Fruit fly (Drosophila melanogaster) whole organism, prepupa: ENCODE measurements around the gene Tip60.

Experiments used
- Blimp-1 ChIP-seq: fragments of 200-800 bp; sonication (Bioruptor generic); optimal IDR thresholded peaks from 3 replicates; lab custom pipeline; 2017; ENCODE audit warnings: missing biosample characterization, missing genetic modification characterization, mild to moderate bottlenecking, moderate library complexity, missing genetic modification reagents
- CG10631 ChIP-seq: fragments of 200-800 bp; sonication (Bioruptor generic); optimal IDR thresholded peaks from 2 replicates; lab custom pipeline; 2016; ENCODE audit warnings: missing biosample characterization, missing genetic modification characterization
- CG11294 ChIP-seq: fragments of 200-800 bp; sonication (Bioruptor generic); IDR thresholded peaks from 2 replicates; pipeline ENCODE4 v1.3.6; 2022; ENCODE audit warnings: missing biosample characterization, missing genetic modification characterization
- CG15336 ChIP-seq: fragments of 200-800 bp; sonication (Bioruptor generic); IDR thresholded peaks from 2 replicates; pipeline ENCODE4 v1.3.6; 2022; ENCODE audit warnings: missing biosample characterization, missing genetic modification characterization
- CG1621 ChIP-seq: fragments of 200-800 bp; sonication (Bioruptor generic); optimal IDR thresholded peaks from 3 replicates; lab custom pipeline; 2018; ENCODE audit warnings: missing biosample characterization, mild to moderate bottlenecking, missing genetic modification characterization
- CG3032 ChIP-seq: fragments of 200-800 bp; optimal IDR thresholded peaks from 2 replicates; lab custom pipeline; 2019; ENCODE audit warnings: missing biosample characterization, mild to moderate bottlenecking, missing genetic modification characterization, moderate library complexity
- CG31627 ChIP-seq: fragments of 200-800 bp; sonication (Bioruptor generic); optimal IDR thresholded peaks from 3 replicates; lab custom pipeline; 2016; ENCODE audit warnings: missing biosample characterization, missing genetic modification characterization
- CG32006 ChIP-seq: fragments of 200-800 bp; sonication (Bioruptor generic); optimal IDR thresholded peaks from 3 replicates; lab custom pipeline; 2017; ENCODE audit warnings: missing biosample characterization, mild to moderate bottlenecking, missing genetic modification characterization
- CG34406 ChIP-seq: fragments of 200-800 bp; sonication (Bioruptor generic); optimal IDR thresholded peaks from 3 replicates; lab custom pipeline; 2016; ENCODE audit warnings: missing biosample characterization, missing genetic modification characterization
- CG3919 ChIP-seq: fragments of 200-800 bp; sonication (Bioruptor generic); optimal IDR thresholded peaks from 3 replicates; lab custom pipeline; 2016; ENCODE audit warnings: missing biosample characterization, missing genetic modification characterization
- CG4318 ChIP-seq: fragments of 200-800 bp; sonication (Bioruptor generic); optimal IDR thresholded peaks from 3 replicates; lab custom pipeline; 2017; ENCODE audit warnings: missing biosample characterization, mild to moderate bottlenecking, missing genetic modification characterization
- CG6163 ChIP-seq: fragments of 200-800 bp; sonication (Bioruptor generic); IDR thresholded peaks from 3 replicates; pipeline ENCODE4 v1.3.6; 2022; ENCODE audit warnings: missing biosample characterization, missing genetic modification characterization
- CG6276 ChIP-seq: fragments of 200-800 bp; sonication (Bioruptor generic); optimal IDR thresholded peaks from 2 replicates; lab custom pipeline; 2017; ENCODE audit warnings: missing biosample characterization, mild to moderate bottlenecking, missing genetic modification characterization
- CG6792 ChIP-seq: fragments of 200-800 bp; sonication (Bioruptor generic); optimal IDR thresholded peaks from 3 replicates; lab custom pipeline; 2016; ENCODE audit warnings: missing biosample characterization, missing genetic modification characterization
- CG6808 ChIP-seq: fragments of 200-800 bp; sonication (Bioruptor generic); optimal IDR thresholded peaks from 3 replicates; lab custom pipeline; 2017; ENCODE audit warnings: missing biosample characterization, missing genetic modification characterization, mild to moderate bottlenecking, moderate library complexity, missing genetic modification reagents
- CG6854 ChIP-seq: fragments of 200-800 bp; sonication (Bioruptor generic); optimal IDR thresholded peaks from 2 replicates; lab custom pipeline; 2017; ENCODE audit warnings: missing biosample characterization, mild to moderate bottlenecking, missing genetic modification characterization
- CG8119 ChIP-seq: fragments of 200-800 bp; sonication (Bioruptor generic); IDR thresholded peaks from 3 replicates; pipeline ENCODE4 v1.3.6; 2022; ENCODE audit warnings: missing biosample characterization, missing genetic modification characterization
- CG8319 ChIP-seq: fragments of 200-800 bp; sonication (Bioruptor generic); optimal IDR thresholded peaks from 3 replicates; lab custom pipeline; 2016; ENCODE audit warnings: missing biosample characterization, missing genetic modification characterization
- CG9139 ChIP-seq: fragments of 200-800 bp; sonication (Bioruptor generic); optimal IDR thresholded peaks from 3 replicates; lab custom pipeline; 2017; ENCODE audit warnings: missing biosample characterization, mild to moderate bottlenecking, missing genetic modification characterization
- Eip78C ChIP-seq: fragments of 200-800 bp; sonication (Bioruptor generic); peaks from one replicate; lab custom pipeline; 2016; ENCODE audit warnings: missing biosample characterization, missing genetic modification characterization
- Ets21C ChIP-seq: fragments of 200-800 bp; sonication (Bioruptor generic); optimal IDR thresholded peaks from 3 replicates; lab custom pipeline; 2016; ENCODE audit warnings: missing biosample characterization, missing genetic modification characterization
- Ets96B ChIP-seq: fragments of 200-800 bp; optimal IDR thresholded peaks from 2 replicates; lab custom pipeline; 2019; ENCODE audit warnings: missing biosample characterization, mild to moderate bottlenecking, missing genetic modification characterization, moderate library complexity
- Gug ChIP-seq: fragments of 200-800 bp; sonication (Bioruptor generic); IDR thresholded peaks from 2 replicates; pipeline ENCODE4 v1.3.6; 2022; ENCODE audit warnings: missing biosample characterization, missing genetic modification characterization
- Hr38 ChIP-seq: sonication (Bioruptor generic); optimal IDR thresholded peaks from 2 replicates; lab custom pipeline; 2016; ENCODE audit warnings: missing biosample characterization, missing genetic modification characterization
- Hr39 ChIP-seq: fragments of 200-800 bp; sonication (Bioruptor generic); optimal IDR thresholded peaks from 2 replicates; lab custom pipeline; 2016; ENCODE audit warnings: missing biosample characterization, missing genetic modification characterization
- Hr4 ChIP-seq: fragments of 200-800 bp; sonication (Bioruptor generic); optimal IDR thresholded peaks from 3 replicates; lab custom pipeline; 2016; ENCODE audit warnings: missing biosample characterization, missing genetic modification characterization
- Met ChIP-seq: fragments of 200-800 bp; sonication (Bioruptor generic); optimal IDR thresholded peaks from 3 replicates; lab custom pipeline; 2016; ENCODE audit warnings: missing biosample characterization, missing genetic modification characterization
- OdsH ChIP-seq: fragments of 200-800 bp; sonication (Bioruptor generic); optimal IDR thresholded peaks from 3 replicates; lab custom pipeline; 2016; ENCODE audit warnings: missing biosample characterization, missing genetic modification characterization
- Sox102F ChIP-seq: fragments of 200-800 bp; sonication (Bioruptor generic); optimal IDR thresholded peaks from 2 replicates; lab custom pipeline; 2016; ENCODE audit warnings: missing biosample characterization, mild to moderate bottlenecking, missing genetic modification characterization
- Sox15 ChIP-seq: fragments of 200-800 bp; sonication (Bioruptor generic); optimal IDR thresholded peaks from 3 replicates; lab custom pipeline; 2016; ENCODE audit warnings: missing biosample characterization, missing genetic modification characterization
- achi ChIP-seq: fragments of 200-800 bp; sonication (Bioruptor generic); optimal IDR thresholded peaks from 3 replicates; lab custom pipeline; 2016; ENCODE audit warnings: missing biosample characterization, missing genetic modification characterization
- acj6 ChIP-seq: fragments of 200-800 bp; sonication (Bioruptor generic); optimal IDR thresholded peaks from 3 replicates; lab custom pipeline; 2016; ENCODE audit warnings: missing biosample characterization, missing genetic modification characterization
- cyc ChIP-seq: fragments of 200-800 bp; sonication (Bioruptor generic); optimal IDR thresholded peaks from 3 replicates; lab custom pipeline; 2016; ENCODE audit warnings: missing biosample characterization, missing genetic modification characterization
- dac ChIP-seq: fragments of 200-800 bp; sonication (Bioruptor generic); optimal IDR thresholded peaks from 2 replicates; lab custom pipeline; 2017; ENCODE audit warnings: missing biosample characterization, mild to moderate bottlenecking, missing genetic modification characterization
- dsx ChIP-seq: fragments of 200-800 bp; optimal IDR thresholded peaks from 3 replicates; lab custom pipeline; 2019; ENCODE audit warnings: missing biosample characterization, mild to moderate bottlenecking, missing genetic modification characterization, moderate library complexity; ENCODE audit not compliant: poor library complexity, severe bottlenecking
- eg ChIP-seq: fragments of 200-800 bp; sonication (Bioruptor generic); IDR thresholded peaks from 3 replicates; pipeline ENCODE4 v1.3.6; 2022; ENCODE audit warnings: missing biosample characterization, missing genetic modification characterization
- esn ChIP-seq: fragments of 200-800 bp; sonication (Bioruptor generic); optimal IDR thresholded peaks from 2 replicates; lab custom pipeline; 2016; ENCODE audit warnings: missing biosample characterization, mild to moderate bottlenecking, missing genetic modification characterization, moderate library complexity
- fd59A ChIP-seq: fragments of 200-800 bp; sonication (Bioruptor generic); optimal IDR thresholded peaks from 2 replicates; lab custom pipeline; 2017; ENCODE audit warnings: missing biosample characterization, mild to moderate bottlenecking, missing genetic modification characterization, missing genetic modification reagents
- fkh ChIP-seq: fragments of 200-800 bp; sonication (Bioruptor generic); optimal IDR thresholded peaks from 3 replicates; lab custom pipeline; 2017; ENCODE audit warnings: missing biosample characterization, mild to moderate bottlenecking, missing genetic modification characterization, moderate library complexity
- lz ChIP-seq: fragments of 200-800 bp; sonication (Bioruptor generic); optimal IDR thresholded peaks from 3 replicates; lab custom pipeline; 2016; ENCODE audit warnings: missing biosample characterization, missing genetic modification characterization
- net ChIP-seq: fragments of 200-800 bp; sonication (Bioruptor generic); optimal IDR thresholded peaks from 3 replicates; lab custom pipeline; 2016; ENCODE audit warnings: missing biosample characterization, missing genetic modification characterization
- pdm3 ChIP-seq: fragments of 200-800 bp; sonication (Bioruptor generic); optimal IDR thresholded peaks from 3 replicates; lab custom pipeline; 2016; ENCODE audit warnings: missing biosample characterization, missing genetic modification characterization
- salr ChIP-seq, 2 experiments: fragments of 200-800 bp; sonication (Bioruptor generic); optimal IDR thresholded peaks; 3 replicates each; lab custom pipeline; 2016 to 2018; ENCODE audit warnings: missing biosample characterization in 2 of 2, missing genetic modification characterization in 2 of 2, mild to moderate bottlenecking in 1 of 2
- vri ChIP-seq: fragments of 200-800 bp; sonication (Bioruptor generic); optimal IDR thresholded peaks from 3 replicates; lab custom pipeline; 2016; ENCODE audit warnings: missing biosample characterization, mild to moderate bottlenecking, missing genetic modification characterization

Gene Tip60

DNA sequence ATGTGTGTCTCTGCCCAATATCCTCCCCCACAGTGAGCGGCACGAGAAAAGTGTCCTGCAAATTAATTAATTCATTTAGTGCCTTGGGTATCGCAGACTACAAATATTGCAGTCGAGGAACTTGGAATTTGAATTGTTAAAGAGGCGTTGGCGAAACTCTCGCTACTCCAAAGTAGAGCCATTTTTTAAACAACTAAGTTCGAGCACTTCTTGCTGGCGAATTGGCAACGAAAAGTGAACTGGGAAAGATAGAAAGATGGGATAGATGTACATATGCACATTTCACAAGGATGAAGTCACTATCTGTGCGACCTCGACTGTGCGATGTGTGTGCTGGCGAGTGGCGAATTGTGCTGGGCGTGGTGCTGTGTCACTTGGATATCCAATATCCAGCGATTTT, 10.5 kb downstream of the Tip60 start (continued):
- TF ChIP-seq CG11294 (GFP tag; lab: Robert Waterston, UW) (0 out of 2 replicates have a peak, but pooled peaks have one; percentile 28), CG32006 (GFP tag; lab: Kevin White, UChicago) (peak; percentile 88), CG31627 (GFP tag; lab: Kevin White, UChicago) (peak; percentile 66), CG4318 (GFP tag; lab: Kevin White, UChicago) (no peak), lz (GFP tag; lab: Kevin White, UChicago) (peak; percentile 67), CG10631 (peak; percentile 64), cyc (peak; percentile 56), CG15336 (GFP tag; lab: Robert Waterston, UW) (peak; percentile 83), eg (GFP tag; lab: Robert Waterston, UW) (peak; percentile 70), CG6792 (GFP tag; lab: Kevin White, UChicago) (peak; percentile 63), Gug (GFP tag; lab: Robert Waterston, UW) (peak; percentile 51; the same call in 1 of the 2 replicates), achi (peak; percentile 74), OdsH (GFP tag; lab: Kevin White, UChicago) (peak; percentile 68), dac (GFP tag; lab: Kevin White, UChicago) (peak; percentile 49), Hr38 (GFP tag; lab: Kevin White, UChicago) (no peak), Eip78C (GFP tag; lab: Kevin White, UChicago) (peak; percentile 92), Ets21C (GFP tag; lab: Kevin White, UChicago) (peak; percentile 28), CG6276 (no peak), Blimp-1 (GFP tag; lab: Kevin White, UChicago) (peak; percentile 31), dsx (GFP tag; lab: Kevin White, UChicago) (peak; percentile 42), CG6808 (peak; percentile 77), net (GFP tag; lab: Kevin White, UChicago) (peak; percentile 76), esn (GFP tag; lab: Kevin White, UChicago) (peak; percentile 63), CG3919 (GFP tag; lab: Kevin White, UChicago) (peak; percentile 68), CG1621 (tag; lab: Kevin White, UChicago) (peak; percentile 72), Sox15 (GFP tag; lab: Kevin White, UChicago) (peak; percentile 51), CG34406 (GFP tag; lab: Kevin White, UChicago) (peak; percentile 56), CG8319 (peak; percentile 47), Met (GFP tag; lab: Kevin White, UChicago) (peak; percentile 63), salr (GFP tag; optimal IDR thresholded peaks at IDR 0.05; lab: Kevin White, UChicago) (peak; percentile 29 to 69), CG9139 (GFP tag; lab: Kevin White, UChicago) (peak; percentile 38), CG8119 (GFP tag; lab: Robert Waterston, UW) (peak; percentile 85)

DNA sequence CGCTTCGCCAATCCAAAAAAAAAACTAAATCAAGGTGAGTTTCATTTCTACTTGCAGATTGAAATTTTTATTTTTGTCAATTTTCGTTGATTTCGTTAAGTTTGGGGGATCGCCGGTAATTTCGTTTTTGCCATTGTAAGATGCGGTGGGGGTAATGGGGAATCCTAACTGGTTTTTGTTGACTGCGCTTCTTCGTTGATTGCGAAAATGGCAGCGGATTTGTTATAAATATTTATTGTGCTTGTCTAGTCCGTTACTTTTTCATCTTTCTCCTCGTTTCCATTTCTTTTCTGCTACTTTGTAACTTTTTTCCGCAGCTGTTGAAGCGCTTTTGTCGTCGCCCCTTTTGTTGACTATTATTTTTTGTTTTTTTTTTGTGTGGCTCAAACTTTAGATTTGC, 11.0 kb downstream of the Tip60 start:
- TF ChIP-seq Ets96B (tag; lab: Kevin White, UChicago) (no peak), CG6163 (GFP tag; lab: Robert Waterston, UW) (no peak), CG6808 (no peak), pdm3 (no peak), fkh (GFP tag; lab: Kevin White, UChicago) (peak; percentile 2), Hr4 (GFP tag; lab: Kevin White, UChicago) (no peak), CG8319 (no peak), CG15336 (GFP tag; lab: Robert Waterston, UW) (0 out of 2 replicates have a peak, but pooled peaks have one; percentile 30), eg (GFP tag; lab: Robert Waterston, UW) (0 out of 3 replicates have a peak, but pooled peaks have one; percentile 3), fd59A (GFP tag; lab: Kevin White, UChicago) (no peak), CG34406 (GFP tag; lab: Kevin White, UChicago) (no peak), achi (no peak), cyc (no peak), Met (GFP tag; lab: Kevin White, UChicago) (no peak)

dm6 chrX:4105830-4106233, 11.5 kb downstream of the Tip60 start, which contains the start of gene cib:
Gene cib (plus strand): TSS chrX:4106113.
- peak; percentile 85 for TF ChIP-seq CG6854 (GFP tag; lab: Kevin White, UChicago)
- TF ChIP-seq CG3032 (tag; lab: Kevin White, UChicago) = peak; percentile 10
- TF ChIP-seq cyc = no peak
- TF ChIP-seq vri = no peak
- TF ChIP-seq CG6808 = no peak
- TF ChIP-seq salr (GFP tag; optimal IDR thresholded peaks at IDR 0.05; lab: Kevin White, UChicago) = no peak
- TF ChIP-seq acj6 (GFP tag; lab: Kevin White, UChicago) = no peak
- TF ChIP-seq dsx (GFP tag; lab: Kevin White, UChicago) = peak; percentile 52
- no peak for TF ChIP-seq Hr39 (GFP tag; lab: Kevin White, UChicago)
- TF ChIP-seq CG1621 (tag; lab: Kevin White, UChicago) = peak; percentile 17
- TF ChIP-seq Hr38 (GFP tag; lab: Kevin White, UChicago) = no peak
- TF ChIP-seq net (GFP tag; lab: Kevin White, UChicago) = peak; percentile 0
- TF ChIP-seq CG6792 (GFP tag; lab: Kevin White, UChicago) = peak; percentile 28
- TF ChIP-seq Sox102F (GFP tag; lab: Kevin White, UChicago) = no peak
- TF ChIP-seq dac (GFP tag; lab: Kevin White, UChicago) = no peak
- TF ChIP-seq Eip78C (GFP tag; lab: Kevin White, UChicago) = peak; percentile 68
- TF ChIP-seq CG15336 (GFP tag; lab: Robert Waterston, UW) = no peak; the same call in 1 of the 2 replicates
- TF ChIP-seq Hr4 (GFP tag; lab: Kevin White, UChicago) = no peak
- no peak for TF ChIP-seq CG32006 (GFP tag; lab: Kevin White, UChicago)
- no peak for TF ChIP-seq fkh (GFP tag; lab: Kevin White, UChicago)
- TF ChIP-seq Ets96B (tag; lab: Kevin White, UChicago) = no peak
- TF ChIP-seq achi = no peak
- TF ChIP-seq lz (GFP tag; lab: Kevin White, UChicago) = no peak
- TF ChIP-seq CG10631 = no peak
- peak; percentile 47 for TF ChIP-seq Met (GFP tag; lab: Kevin White, UChicago)
- TF ChIP-seq OdsH (GFP tag; lab: Kevin White, UChicago) = no peak
